Worm (Caenorhabditis elegans) whole organism, early embryonic: ENCODE measurements around the gene hlh-33.

Source experiments
- B0310.2 ChIP-seq: sonication (generic microtip); optimal IDR thresholded peaks from 2 replicates; lab custom pipeline; 2016; ENCODE audit warnings: mild to moderate bottlenecking, missing genetic modification characterization, missing compliant biosample characterization
- ama-1 ChIP-seq: fragments of 150-350 bp; optimal IDR thresholded peaks from 2 replicates; lab custom pipeline; 2014
- ceh-36 ChIP-seq: sonication (generic microtip); optimal IDR thresholded peaks from 2 replicates; lab custom pipeline; 2016; ENCODE audit warnings: missing genetic modification characterization, inconsistent platforms, missing compliant biosample characterization
- flt-1 ChIP-seq: fragments of 200-800 bp; sonication (Bioruptor generic); IDR thresholded peaks from 2 replicates; pipeline ENCODE4 v1.3.6; 2022; ENCODE audit warnings: missing genetic modification characterization, missing compliant biosample characterization
- hmbx-1 ChIP-seq: sonication (generic microtip); optimal IDR thresholded peaks from 2 replicates; lab custom pipeline; 2016; ENCODE audit warnings: mild to moderate bottlenecking, missing genetic modification characterization, missing compliant biosample characterization
- hmg-4 ChIP-seq: fragments of 200-800 bp; sonication (Bioruptor generic); optimal IDR thresholded peaks from 2 replicates; lab custom pipeline; 2018; ENCODE audit warnings: mild to moderate bottlenecking, missing genetic modification characterization, missing compliant biosample characterization
- hnd-1 ChIP-seq: sonication (generic microtip); optimal IDR thresholded peaks from 2 replicates; lab custom pipeline; 2016; ENCODE audit warnings: missing genetic modification characterization, missing compliant biosample characterization
- pes-1 ChIP-seq: fragments of 200-800 bp; sonication (Bioruptor generic); IDR thresholded peaks from 2 replicates; pipeline ENCODE4 v1.3.6; 2022; ENCODE audit warnings: missing genetic modification reagents, missing genetic modification characterization, missing compliant biosample characterization
- scrt-1 ChIP-seq: fragments of 200-800 bp; sonication (Bioruptor generic); IDR thresholded peaks from 2 replicates; pipeline ENCODE4 v1.3.6; 2022; ENCODE audit warnings: missing genetic modification characterization, missing compliant biosample characterization
- sea-1 ChIP-seq: fragments of 200-800 bp; sonication (Bioruptor generic); conservative IDR thresholded peaks from 2 replicates; pipeline ENCODE4 v1.3.6; 2022; ENCODE audit warnings: missing genetic modification characterization, missing compliant biosample characterization
- tbx-11 ChIP-seq: fragments of 200-800 bp; sonication (Bioruptor generic); IDR thresholded peaks from 2 replicates; pipeline ENCODE4 v1.3.6; 2022; ENCODE audit warnings: missing genetic modification characterization, missing compliant biosample characterization
- tra-4 ChIP-seq: sonication (generic microtip); optimal IDR thresholded peaks from 2 replicates; lab custom pipeline; 2017; ENCODE audit warnings: missing genetic modification characterization, missing compliant biosample characterization

ce11 chrIII:1876267-1876865, 21.2 kb downstream of the hlh-33 start:
- TF ChIP-seq hmg-4 (GFP tag; lab: Kevin White, UChicago): no peak
- no peak for TF ChIP-seq ama-1 (lab: Kevin White, UChicago)
- TF ChIP-seq tra-4 (tag; lab: Kevin White, UChicago): no peak
- no peak for TF ChIP-seq flt-1 (GFP tag; lab: Robert Waterston, UW)
- no peak for TF ChIP-seq sea-1
- no peak for TF ChIP-seq hnd-1 (tag; lab: Kevin White, UChicago)
- no peak for TF ChIP-seq hmbx-1 (tag; lab: Kevin White, UChicago)
- TF ChIP-seq scrt-1 (GFP tag; lab: Robert Waterston, UW): no peak
- no peak for TF ChIP-seq ceh-36 (tag; lab: Kevin White, UChicago)
- TF ChIP-seq B0310.2 (tag; lab: Kevin White, UChicago): no peak
- TF ChIP-seq pes-1 (GFP tag; lab: Robert Waterston, UW): no peak
- no peak for TF ChIP-seq tbx-11 (GFP tag; lab: Robert Waterston, UW)
